Worm (Caenorhabditis elegans): Measurements from ENCODE around the gene irld-67.

Gene irld-67

DNA sequence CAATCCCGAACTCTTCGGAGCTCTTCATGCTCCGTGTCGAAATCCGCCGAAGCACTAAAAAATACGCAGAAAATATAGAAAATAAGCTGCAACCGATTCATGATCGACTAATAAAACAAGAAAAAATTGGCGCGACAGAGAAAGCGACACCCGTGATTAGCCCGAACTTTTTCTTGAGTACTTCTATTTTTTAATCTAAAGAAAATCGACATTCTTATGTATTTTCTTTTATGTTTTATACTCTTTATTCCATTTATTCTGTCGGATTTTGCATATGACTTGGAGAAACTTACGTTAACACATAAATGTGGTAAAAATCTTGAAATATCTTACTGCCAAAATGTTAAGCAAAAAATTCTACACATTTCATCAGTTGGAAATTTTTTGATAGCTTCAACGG lies 9.7 kb upstream of the irld-67 start, which contains the start of the genes irld-50 and irld-49:
Gene irld-50 (minus strand): TSS at position 101 of the 400 bp plus-strand sequence.
Gene irld-49 (plus strand): TSS at position 211 of the 400 bp plus-strand sequence.
- TF ChIP-seq nhr-6 (tag; optimal IDR thresholded peaks at IDR 0.05): no peak

DNA sequence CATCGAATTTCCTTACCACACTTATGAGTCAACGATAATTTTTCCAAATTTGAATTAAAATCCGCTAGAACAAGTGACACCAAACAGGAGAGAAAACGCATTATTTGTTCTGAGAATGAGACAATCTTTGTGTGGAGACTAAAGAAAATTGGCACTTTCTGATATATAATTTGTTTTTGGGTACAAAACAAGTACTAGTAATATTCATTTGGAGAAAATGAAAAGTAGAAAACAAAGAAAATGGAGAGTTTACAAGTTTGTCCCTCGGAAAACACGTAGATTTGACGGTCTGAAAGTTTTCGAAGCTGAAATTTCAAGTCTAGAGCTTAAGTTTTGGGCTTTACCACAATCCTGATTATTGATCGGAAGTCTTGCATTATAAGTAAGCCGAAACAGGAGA lies 6.5 kb upstream of the irld-67 start, which contains the start of gene irld-66:
Gene irld-66 (minus strand): TSS at position 101 of the 400 bp plus-strand sequence.
- TF ChIP-seq unc-39 (tag; optimal IDR thresholded peaks at IDR 0.05) (no peak), egl-27 (tag; optimal IDR thresholded peaks at IDR 0.05) (no peak), snpc-4 (tag; optimal IDR thresholded peaks at IDR 0.05) (no peak), unc-62 (GFP tag; optimal IDR thresholded peaks at IDR 0.05) (no peak), ama-1 (optimal IDR thresholded peaks at IDR 0.05) (no peak), nhr-237 (tag; optimal IDR thresholded peaks at IDR 0.05) (no peak), mdl-1 (tag; optimal IDR thresholded peaks at IDR 0.05) (no peak), unc-55 (GFP tag; optimal IDR thresholded peaks at IDR 0.05) (no peak), ztf-11 (tag; optimal IDR thresholded peaks at IDR 0.05) (no peak)

DNA sequence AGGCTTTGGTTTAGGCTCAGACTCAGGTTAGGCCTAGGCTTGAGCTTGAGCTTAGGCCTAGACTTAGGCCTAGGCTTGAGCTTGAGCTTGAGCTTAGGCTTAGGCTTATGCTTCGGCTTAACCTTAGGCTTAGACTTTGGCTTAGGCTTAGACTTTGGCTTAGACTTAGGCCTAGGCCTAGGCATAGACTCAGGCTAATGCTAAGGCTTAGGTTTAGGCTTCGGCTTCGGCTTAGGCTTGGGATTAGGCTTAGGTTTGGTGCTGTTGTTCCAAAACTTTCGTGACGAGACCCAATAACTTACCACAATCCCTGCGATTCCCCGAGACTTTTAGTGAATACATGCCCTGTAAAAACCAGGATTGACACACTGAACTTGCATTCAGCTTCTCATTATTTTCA lies 5.4 kb upstream of the irld-67 start:
- TF ChIP-seq lin-11 (tag; optimal IDR thresholded peaks at IDR 0.05): no peak
- no peak for TF ChIP-seq mbf-1 (tag; optimal IDR thresholded peaks at IDR 0.05)
- TF ChIP-seq ZK546.5 (tag; optimal IDR thresholded peaks at IDR 0.05): no peak
- no peak for TF ChIP-seq ztf-1 (GFP tag; conservative IDR thresholded peaks at IDR 0.05)
- TF ChIP-seq F13H6.1 (tag; optimal IDR thresholded peaks at IDR 0.05): no peak
- TF ChIP-seq zag-1 (tag; optimal IDR thresholded peaks at IDR 0.05): no peak

DNA sequence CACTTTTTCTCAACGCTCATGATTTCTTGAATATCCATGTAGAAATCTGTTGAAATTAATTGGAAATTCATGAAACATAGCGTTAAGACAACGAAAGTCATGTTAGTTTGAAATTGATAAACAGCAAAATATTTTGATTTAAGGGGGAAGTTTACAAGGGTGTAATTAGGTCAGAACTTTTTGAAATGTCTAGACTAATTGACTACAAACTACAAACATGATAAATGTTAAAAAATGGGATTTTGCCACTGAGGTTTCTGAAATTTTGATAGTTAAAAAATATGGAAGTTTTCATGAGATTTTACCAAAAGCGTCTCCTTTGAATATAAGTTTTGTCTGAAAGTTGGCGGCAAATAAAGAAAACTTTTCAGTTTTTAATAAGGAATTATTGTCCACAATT lies 3.6 kb upstream of the irld-67 start, which contains the start of gene irld-65:
Gene irld-65 (minus strand): TSS at position 101 of the 400 bp plus-strand sequence.
- no peak for TF ChIP-seq mdl-1 (tag; optimal IDR thresholded peaks at IDR 0.05)

DNA sequence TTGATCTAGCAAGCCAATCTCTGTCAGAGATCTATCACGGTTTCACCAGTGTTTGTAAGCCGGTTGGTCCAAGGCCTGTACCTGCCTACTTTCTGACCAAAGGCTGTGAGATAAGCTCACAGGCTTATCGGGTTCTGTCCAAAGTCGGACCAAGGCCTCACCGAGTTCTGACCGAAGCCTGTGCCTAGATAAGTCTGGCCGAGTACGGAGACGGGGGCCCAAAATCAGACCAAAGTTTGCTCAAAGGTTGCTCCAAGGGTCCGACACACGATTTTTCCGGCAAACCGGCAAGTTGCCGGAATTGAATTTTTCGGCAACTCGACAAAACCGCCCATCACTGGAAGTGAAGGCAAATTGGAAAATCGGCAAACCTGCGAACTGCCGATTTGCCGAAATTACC lies 2.7 kb downstream of the irld-67 start:
- TF ChIP-seq elt-1 (tag; optimal IDR thresholded peaks at IDR 0.05) (no peak), unc-39 (tag; optimal IDR thresholded peaks at IDR 0.05) (no peak), ZK546.5 (tag; optimal IDR thresholded peaks at IDR 0.05) (no peak), nhr-11 (tag; optimal IDR thresholded peaks at IDR 0.05) (no peak), fos-1 (tag; optimal IDR thresholded peaks at IDR 0.05) (no peak), aly-2 (tag; optimal IDR thresholded peaks at IDR 0.05) (no peak), F13H6.1 (tag; optimal IDR thresholded peaks at IDR 0.05) (no peak), sem-4 (tag; optimal IDR thresholded peaks at IDR 0.05) (no peak), unc-55 (GFP tag; optimal IDR thresholded peaks at IDR 0.05) (no peak), ama-1 (optimal IDR thresholded peaks at IDR 0.05) (no peak), ceh-16 (tag; optimal IDR thresholded peaks at IDR 0.05) (no peak), nhr-23 (tag; optimal IDR thresholded peaks at IDR 0.05) (no peak), lin-11 (tag; optimal IDR thresholded peaks at IDR 0.05) (no peak), ztf-1 (GFP tag; conservative IDR thresholded peaks at IDR 0.05) (no peak), lin-39 (tag; optimal IDR thresholded peaks at IDR 0.05) (no peak)

DNA sequence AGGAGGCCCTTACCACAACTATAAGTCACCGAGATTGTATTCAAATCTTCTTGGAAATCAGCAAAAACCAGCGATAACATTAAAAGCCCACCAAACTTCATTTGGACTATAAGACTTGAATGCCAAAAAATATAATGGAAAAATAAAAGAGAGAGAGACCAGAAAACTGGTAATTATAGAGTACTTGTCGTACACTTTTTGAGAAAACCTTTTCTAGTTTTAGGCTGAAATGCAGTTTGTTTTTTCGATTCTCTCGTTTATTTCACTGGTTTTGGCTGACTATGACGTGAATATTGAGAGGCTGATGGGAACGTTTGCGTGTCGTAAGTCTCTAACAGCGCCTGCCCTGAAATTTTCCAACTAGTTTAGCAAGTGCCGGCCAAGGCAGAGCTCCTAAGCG lies 3.8 kb downstream of the irld-67 start, which contains the start of the genes irld-64 and irld-63:
Gene irld-64 (minus strand): TSS at position 101 of the 400 bp plus-strand sequence.
Gene irld-63 (plus strand): TSS at position 230 of the 400 bp plus-strand sequence.
- TF ChIP-seq zag-1 (tag; optimal IDR thresholded peaks at IDR 0.05): no peak
- TF ChIP-seq Y55F3AM.14 (GFP tag; optimal IDR thresholded peaks at IDR 0.05): no peak
- TF ChIP-seq R02D3.7 (tag; optimal IDR thresholded peaks at IDR 0.05): no peak
- no peak for TF ChIP-seq peb-1 (tag; optimal IDR thresholded peaks at IDR 0.05)
- no peak for TF ChIP-seq ceh-82 (tag; optimal IDR thresholded peaks at IDR 0.05)
- no peak for TF ChIP-seq nhr-129 (tag; optimal IDR thresholded peaks at IDR 0.05)
- TF ChIP-seq sma-3 (GFP tag; optimal IDR thresholded peaks at IDR 0.05): no peak
- no peak for TF ChIP-seq nhr-11 (tag; optimal IDR thresholded peaks at IDR 0.05)

DNA sequence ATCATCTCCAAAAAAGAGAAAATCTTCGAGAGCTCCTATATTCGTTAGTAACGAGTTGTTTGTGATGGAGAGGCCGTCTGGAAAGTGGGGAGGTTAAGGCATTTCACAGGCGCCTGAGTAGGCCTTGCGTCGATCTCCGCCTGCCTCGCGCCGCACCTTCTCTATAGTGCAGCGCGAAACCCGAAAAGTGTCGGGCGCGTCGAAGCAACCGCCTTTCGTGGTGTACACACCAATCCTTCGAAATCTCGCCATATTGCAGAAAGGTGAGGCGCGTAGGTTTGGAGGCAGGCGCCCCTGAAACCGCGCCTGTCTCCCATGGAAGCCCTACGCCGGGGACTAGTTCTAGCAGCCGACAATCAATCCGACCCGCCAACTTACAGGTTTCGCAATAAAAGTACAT lies 4.4 kb downstream of the irld-67 start:
- TF ChIP-seq nhr-77 (tag; optimal IDR thresholded peaks at IDR 0.05) (no peak), zag-1 (tag; optimal IDR thresholded peaks at IDR 0.05) (no peak), blmp-1 (tag; optimal IDR thresholded peaks at IDR 0.05; ENCODE audit: insufficient read depth) (no peak), nhr-6 (tag; optimal IDR thresholded peaks at IDR 0.05) (no peak), mdl-1 (tag; optimal IDR thresholded peaks at IDR 0.05) (no peak), unc-39 (tag; optimal IDR thresholded peaks at IDR 0.05) (no peak), egl-27 (tag; optimal IDR thresholded peaks at IDR 0.05) (no peak), lsy-2 (tag; optimal IDR thresholded peaks at IDR 0.05) (no peak), ZK546.5 (tag; optimal IDR thresholded peaks at IDR 0.05) (no peak), crh-2 (tag; optimal IDR thresholded peaks at IDR 0.05) (no peak)

Measured in whole organism, L2 larva.